Worm (Caenorhabditis elegans) whole organism, L4 larva: ENCODE data around the gene capa-1.
A peak's percentile ranks its signal among the peaks of the same experiment; 100 is the strongest.

ENCODE experiments used
- D1046.2 ChIP-seq: fragments of 200-800 bp; sonication (Bioruptor generic); IDR thresholded peaks from 2 replicates; pipeline ENCODE4 v1.3.6; 2022; ENCODE audit warnings: missing genetic modification characterization, missing compliant biosample characterization
- T20F7.1 ChIP-seq: fragments of 200-800 bp; sonication (Bioruptor generic); optimal IDR thresholded peaks from 2 replicates; lab custom pipeline; 2018; ENCODE audit warnings: mild to moderate bottlenecking, missing genetic modification characterization, missing compliant biosample characterization
- Y48G9A.11 ChIP-seq: fragments of 200-800 bp; sonication (Bioruptor generic); IDR thresholded peaks from 2 replicates; pipeline ENCODE4 v1.3.6; 2022; ENCODE audit warnings: missing genetic modification reagents, missing genetic modification characterization, missing compliant biosample characterization
- Y75B8A.6 ChIP-seq: fragments of 200-800 bp; sonication (Bioruptor generic); IDR thresholded peaks from 2 replicates; pipeline ENCODE4 v1.3.6; 2022; ENCODE audit warnings: missing genetic modification reagents, missing genetic modification characterization, missing compliant biosample characterization
- aha-1 ChIP-seq: fragments of 150-350 bp; peaks from one replicate; lab custom pipeline; 2014; ENCODE audit warnings: missing biosample characterization, missing genetic modification characterization
- ceh-82 ChIP-seq: sonication (generic microtip); optimal IDR thresholded peaks from 2 replicates; lab custom pipeline; 2017; ENCODE audit warnings: missing biosample characterization, missing genetic modification characterization
- cey-2 ChIP-seq: sonication (generic microtip); optimal IDR thresholded peaks from 3 replicates; lab custom pipeline; 2017; ENCODE audit warnings: missing genetic modification characterization, mild to moderate bottlenecking, missing compliant biosample characterization, antibody characterized with exemption, borderline replicate concordance; ENCODE audit not compliant: insufficient read depth
- daf-16 ChIP-seq, 3 experiments: sonication (generic microtip); optimal IDR thresholded peaks; 2 replicates each; lab custom pipeline; 2016 to 2017; ENCODE audit warnings: missing genetic modification characterization in 3 of 3, missing genetic modification reagents in 3 of 3, mild to moderate bottlenecking in 2 of 3, missing compliant biosample characterization in 2 of 3, missing biosample characterization in 1 of 3, moderate library complexity in 1 of 3
- daf-8 ChIP-seq: fragments of 200-800 bp; sonication (Bioruptor generic); IDR thresholded peaks from 2 replicates; pipeline ENCODE4 v1.3.6; 2022; ENCODE audit warnings: missing genetic modification characterization, missing compliant biosample characterization
- dmd-6 ChIP-seq: fragments of 200-800 bp; sonication (Bioruptor generic); IDR thresholded peaks from 2 replicates; pipeline ENCODE4 v1.3.6; 2022; ENCODE audit warnings: missing genetic modification reagents, missing genetic modification characterization, missing compliant biosample characterization
- dmd-8 ChIP-seq: fragments of 200-800 bp; sonication (Bioruptor generic); IDR thresholded peaks from 2 replicates; pipeline ENCODE4 v1.3.6; 2022; ENCODE audit warnings: missing genetic modification characterization, missing compliant biosample characterization
- dve-1 ChIP-seq: sonication (generic microtip); optimal IDR thresholded peaks from 2 replicates; lab custom pipeline; 2017; ENCODE audit warnings: antibody characterized with exemption, mild to moderate bottlenecking, missing genetic modification characterization, missing compliant biosample characterization; ENCODE audit not compliant: insufficient read depth
- hlh-11 ChIP-seq: fragments of 200-800 bp; sonication (Bioruptor generic); optimal IDR thresholded peaks from 2 replicates; lab custom pipeline; 2018; ENCODE audit warnings: mild to moderate bottlenecking, missing genetic modification characterization, missing compliant biosample characterization
- hlh-30 ChIP-seq: sonication (generic microtip); optimal IDR thresholded peaks from 2 replicates; lab custom pipeline; 2017; ENCODE audit warnings: antibody characterized with exemption, mild to moderate bottlenecking, missing genetic modification characterization, missing compliant biosample characterization; ENCODE audit not compliant: insufficient read depth
- lin-1 ChIP-seq: fragments of 200-800 bp; sonication (Bioruptor generic); IDR thresholded peaks from 2 replicates; pipeline ENCODE4 v1.3.6; 2022; ENCODE audit warnings: missing genetic modification reagents, missing genetic modification characterization, missing compliant biosample characterization
- nhr-28 ChIP-seq: fragments of 150-350 bp; optimal IDR thresholded peaks from 2 replicates; lab custom pipeline; 2014; ENCODE audit warnings: missing biosample characterization, missing genetic modification characterization
- nhr-6 ChIP-seq: fragments of 150-350 bp; optimal IDR thresholded peaks from 2 replicates; lab custom pipeline; 2014; ENCODE audit warnings: missing biosample characterization, missing genetic modification characterization
- pha-4 ChIP-seq, 2 experiments: fragments of 150-350 bp in 1 of 2; fragments of 200-800 bp in 1 of 2; sonication (Bioruptor generic) in 1 of 2; IDR thresholded peaks in 1 of 2; optimal IDR thresholded peaks in 1 of 2; 2 replicates each; pipeline versions ENCODE4 v1.3.6 to Lab custom; 2014 to 2022; ENCODE audit warnings: missing genetic modification characterization in 2 of 2, missing genetic modification reagents in 2 of 2, missing biosample characterization in 1 of 2, missing compliant biosample characterization in 1 of 2
- pqm-1 ChIP-seq: sonication (generic microtip); optimal IDR thresholded peaks from 2 replicates; lab custom pipeline; 2017; ENCODE audit warnings: missing biosample characterization, missing genetic modification characterization
- snpc-1.2 ChIP-seq: fragments of 200-800 bp; sonication (Bioruptor generic); IDR thresholded peaks from 2 replicates; pipeline ENCODE4 v1.3.6; 2022; ENCODE audit warnings: missing genetic modification reagents, missing genetic modification characterization, missing compliant biosample characterization
- snpc-4 ChIP-seq: fragments of 150-350 bp; optimal IDR thresholded peaks from 2 replicates; lab custom pipeline; 2014; ENCODE audit warnings: missing biosample characterization, missing genetic modification characterization
- spr-1 ChIP-seq: sonication (generic microtip); optimal IDR thresholded peaks from 2 replicates; lab custom pipeline; 2016; ENCODE audit warnings: mild to moderate bottlenecking, missing genetic modification characterization, missing compliant biosample characterization
- tra-1 ChIP-seq: fragments of 200-800 bp; sonication (Bioruptor generic); IDR thresholded peaks from 2 replicates; pipeline ENCODE4 v1.3.6; 2022; ENCODE audit warnings: missing genetic modification reagents, missing genetic modification characterization, missing compliant biosample characterization
- unc-130 ChIP-seq: sonication (generic microtip); optimal IDR thresholded peaks from 2 replicates; lab custom pipeline; 2016; ENCODE audit warnings: missing genetic modification reagents, missing genetic modification characterization, missing compliant biosample characterization
- unc-39 ChIP-seq: sonication (generic microtip); optimal IDR thresholded peaks from 2 replicates; lab custom pipeline; 2017; ENCODE audit warnings: missing biosample characterization, missing genetic modification characterization
- unc-62 ChIP-seq, 3 experiments: fragments of 150-350 bp in 1 of 3; sonication (generic microtip); optimal IDR thresholded peaks in 2 of 3; peaks in 1 of 3; 1 replicate in 1 of 3; 2 replicates in 2 of 3; lab custom pipeline; 2014 to 2017; ENCODE audit warnings: missing biosample characterization in 3 of 3, missing genetic modification characterization in 3 of 3, missing genetic modification reagents in 3 of 3, missing genotype in 1 of 3
- zfp-2 ChIP-seq: sonication (generic microtip); optimal IDR thresholded peaks from 2 replicates; lab custom pipeline; 2016; ENCODE audit warnings: mild to moderate bottlenecking, missing genetic modification characterization, missing compliant biosample characterization
- zfp-3 ChIP-seq: fragments of 200-800 bp; sonication (Bioruptor generic); conservative IDR thresholded peaks from 2 replicates; pipeline ENCODE4 v1.3.6; 2022; ENCODE audit warnings: missing genetic modification reagents, missing genetic modification characterization, missing compliant biosample characterization
- ztf-11 ChIP-seq: fragments of 150-350 bp; optimal IDR thresholded peaks from 2 replicates; lab custom pipeline; 2014; ENCODE audit warnings: missing biosample characterization, missing genetic modification characterization

The capa-1 gene

ce11 chrX:5953174-5953573 is 34.0 kb downstream of the capa-1 start, which contains the start of the genes R07E4.5 and R07E4.3 (continued):
- no peak for TF ChIP-seq T20F7.1 (GFP tag; lab: Kevin White, UChicago)
- no peak for TF ChIP-seq ceh-82 (tag; lab: Kevin White, UChicago)

- TF ChIP-seq zfp-2 (no peak), unc-62 (GFP tag; optimal IDR thresholded peaks at IDR 0.05 in 1 of 2; lab: Kevin White, UChicago) (peak in 1 of 2 experiments; percentile 93), unc-62 (tag; optimal IDR thresholded peaks at IDR 0.05; lab: Kevin White, UChicago) (no peak), aha-1 (tag; lab: Kevin White, UChicago) (peak; percentile 73)
These were observed 36.9 kb downstream of the capa-1 start for ce11 chrX:5956130-5956529.

ce11 chrX:5958815-5959214 is 39.6 kb downstream of the capa-1 start, which contains the start of gene R07E4.1:
Gene R07E4.1, plus strand, starts transcription at chrX:5959115.
- no peak for TF ChIP-seq D1046.2
- TF ChIP-seq ztf-11 (tag; lab: Kevin White, UChicago), result no peak
- TF ChIP-seq zfp-3 (GFP tag; lab: Robert Waterston, UW), result no peak
- no peak for TF ChIP-seq snpc-4 (tag; lab: Kevin White, UChicago)
- no peak for TF ChIP-seq daf-8 (GFP tag; lab: Robert Waterston, UW)
- TF ChIP-seq unc-130 (GFP tag; lab: Kevin White, UChicago), result no peak
- TF ChIP-seq unc-62 (GFP tag; optimal IDR thresholded peaks at IDR 0.05 in 1 of 2; lab: Kevin White, UChicago), result peak in 1 of 2 experiments; percentile 44
- TF ChIP-seq unc-62 (tag; optimal IDR thresholded peaks at IDR 0.05; lab: Kevin White, UChicago), result no peak
- TF ChIP-seq spr-1 (tag; lab: Kevin White, UChicago), result no peak
- TF ChIP-seq unc-39, result no peak
- no peak for TF ChIP-seq daf-16 (GFP tag; optimal IDR thresholded peaks at IDR 0.05; lab: Kevin White, UChicago)
- no peak for TF ChIP-seq daf-16 (tag; optimal IDR thresholded peaks at IDR 0.05; lab: Kevin White, UChicago)
- peak; percentile 52 for TF ChIP-seq aha-1 (tag; lab: Kevin White, UChicago)

ce11 chrX:5960872-5961271 is 41.7 kb downstream of the capa-1 start:
- TF ChIP-seq unc-62 (GFP tag; optimal IDR thresholded peaks at IDR 0.05 in 1 of 2; lab: Kevin White, UChicago) (peak in 1 of 2 experiments; percentile 64), unc-62 (tag; optimal IDR thresholded peaks at IDR 0.05; lab: Kevin White, UChicago) (no peak), nhr-28 (tag; lab: Kevin White, UChicago) (peak; percentile 45), cey-2 (tag; lab: Kevin White, UChicago) (no peak), ztf-11 (tag; lab: Kevin White, UChicago) (no peak), daf-16 (GFP tag; optimal IDR thresholded peaks at IDR 0.05; lab: Kevin White, UChicago) (peak in 1 of 2 experiments; percentile 65), daf-16 (tag; optimal IDR thresholded peaks at IDR 0.05; lab: Kevin White, UChicago) (peak; percentile 10), pha-4 (GFP tag; IDR thresholded peaks at IDR 0.05; lab: Robert Waterston, UW) (no peak), pha-4 (tag; optimal IDR thresholded peaks at IDR 0.05; lab: Kevin White, UChicago) (no peak), pqm-1 (peak; percentile 9), dmd-8 (GFP tag; lab: Robert Waterston, UW) (no peak), Y75B8A.6 (GFP tag; lab: Robert Waterston, UW) (no peak), lin-1 (GFP tag; lab: Robert Waterston, UW) (no peak)
- TF ChIP-seq, all 104 proteins: peak for 4

ce11 chrX:5962560-5962959 is 43.4 kb downstream of the capa-1 start:
- peak; percentile 70 for TF ChIP-seq dve-1 (tag; lab: Kevin White, UChicago)
- TF ChIP-seq hlh-30 (tag; lab: Kevin White, UChicago), result peak; percentile 55
- peak; percentile 45; the same call in 1 of the 2 replicates for TF ChIP-seq tra-1 (GFP tag; lab: Robert Waterston, UW)
- peak; percentile 56 for TF ChIP-seq hlh-11 (tag; lab: Kevin White, UChicago)
- no peak for TF ChIP-seq unc-39
- no peak for TF ChIP-seq Y48G9A.11 (GFP tag; lab: Robert Waterston, UW)
- TF ChIP-seq daf-16 (GFP tag; optimal IDR thresholded peaks at IDR 0.05; lab: Kevin White, UChicago), result no peak
- TF ChIP-seq daf-16 (tag; optimal IDR thresholded peaks at IDR 0.05; lab: Kevin White, UChicago), result peak; percentile 67
- TF ChIP-seq nhr-28 (tag; lab: Kevin White, UChicago), result peak; percentile 39
- TF ChIP-seq dmd-6 (GFP tag; lab: Robert Waterston, UW), result peak; percentile 74
- no peak for TF ChIP-seq snpc-1.2
- no peak for TF ChIP-seq nhr-6
